Worm (Caenorhabditis elegans): ENCODE results near the gene F45E12.5.

F45E12.5 gene

ce11 chrII:7323317-7323716 lies 13.4 kb upstream of the F45E12.5 start:
- TF ChIP-seq ztf-23 (GFP tag; IDR thresholded peaks at IDR 0.05) (no peak), ztf-29 (GFP tag; IDR thresholded peaks at IDR 0.05) (no peak)

ce11 chrII:7319471-7319870 lies 9.6 kb upstream of the F45E12.5 start:
- TF ChIP-seq med-1 (GFP tag; optimal IDR thresholded peaks at IDR 0.05; ENCODE audit: insufficient read depth) (no peak), ref-1 (GFP tag; conservative IDR thresholded peaks at IDR 0.05) (no peak), klf-2 (GFP tag; conservative IDR thresholded peaks at IDR 0.05) (no peak), ztf-23 (GFP tag; IDR thresholded peaks at IDR 0.05) (no peak), ztf-29 (GFP tag; IDR thresholded peaks at IDR 0.05) (no peak), tab-1 (GFP tag; IDR thresholded peaks at IDR 0.05) (no peak), cog-1 (tag; optimal IDR thresholded peaks at IDR 0.05) (no peak), T22C8.4 (GFP tag; IDR thresholded peaks at IDR 0.05) (no peak), flt-1 (GFP tag; IDR thresholded peaks at IDR 0.05) (no peak)

ce11 chrII:7317468-7317867 lies 7.6 kb upstream of the F45E12.5 start, which contains the start of gene F21D12.2:
Gene F21D12.2, plus strand, starts transcription at chrII:7317768.
- TF ChIP-seq ztf-23 (GFP tag; IDR thresholded peaks at IDR 0.05) (no peak), tab-1 (GFP tag; IDR thresholded peaks at IDR 0.05) (no peak), klf-2 (GFP tag; conservative IDR thresholded peaks at IDR 0.05) (no peak), T22C8.4 (GFP tag; IDR thresholded peaks at IDR 0.05) (no peak), ref-1 (GFP tag; conservative IDR thresholded peaks at IDR 0.05) (no peak), ztf-29 (GFP tag; IDR thresholded peaks at IDR 0.05) (no peak), cog-1 (tag; optimal IDR thresholded peaks at IDR 0.05) (no peak)

ce11 chrII:7314083-7314482 lies 4.2 kb upstream of the F45E12.5 start, which contains the start of gene F45E12.6:
Gene F45E12.6, minus strand, starts transcription at chrII:7314183.
- TF ChIP-seq tab-1 (GFP tag; IDR thresholded peaks at IDR 0.05) (no peak), T22C8.4 (GFP tag; IDR thresholded peaks at IDR 0.05) (no peak), flt-1 (GFP tag; IDR thresholded peaks at IDR 0.05) (no peak), ztf-23 (GFP tag; IDR thresholded peaks at IDR 0.05) (no peak), med-1 (GFP tag; optimal IDR thresholded peaks at IDR 0.05; ENCODE audit: insufficient read depth) (no peak), ztf-29 (GFP tag; IDR thresholded peaks at IDR 0.05) (no peak), klf-2 (GFP tag; conservative IDR thresholded peaks at IDR 0.05) (no peak), ref-1 (GFP tag; conservative IDR thresholded peaks at IDR 0.05) (no peak), cog-1 (tag; optimal IDR thresholded peaks at IDR 0.05) (no peak)

ce11 chrII:7305558-7305957 lies 4.4 kb downstream of the F45E12.5 start, which contains the start of gene brf-1:
Gene brf-1, plus strand, starts transcription at chrII:7305858.
- TF ChIP-seq tab-1 (GFP tag; IDR thresholded peaks at IDR 0.05) (no peak), ztf-23 (GFP tag; IDR thresholded peaks at IDR 0.05) (no peak), klf-2 (GFP tag; conservative IDR thresholded peaks at IDR 0.05) (no peak), cog-1 (tag; optimal IDR thresholded peaks at IDR 0.05) (no peak), ref-1 (GFP tag; conservative IDR thresholded peaks at IDR 0.05) (no peak), med-1 (GFP tag; optimal IDR thresholded peaks at IDR 0.05; ENCODE audit: insufficient read depth) (no peak), T22C8.4 (GFP tag; IDR thresholded peaks at IDR 0.05) (no peak), flt-1 (GFP tag; IDR thresholded peaks at IDR 0.05) (no peak), ztf-29 (GFP tag; IDR thresholded peaks at IDR 0.05) (no peak)

- TF ChIP-seq klf-2 (GFP tag; conservative IDR thresholded peaks at IDR 0.05) (no peak), ztf-29 (GFP tag; IDR thresholded peaks at IDR 0.05) (no peak), med-1 (GFP tag; optimal IDR thresholded peaks at IDR 0.05; ENCODE audit: insufficient read depth) (no peak)
Measured at ce11 chrII:7301670-7302151, 8.2 kb downstream of the F45E12.5 start, which contains the start of gene cul-4. Gene cul-4, plus strand, starts transcription at chrII:7302101.

ce11 chrII:7299042-7299441 lies 10.9 kb downstream of the F45E12.5 start, which contains the start of gene C30G12.1:
Gene C30G12.1, plus strand, starts transcription at chrII:7299342.
- TF ChIP-seq ref-1 (GFP tag; conservative IDR thresholded peaks at IDR 0.05), result no peak
- TF ChIP-seq ztf-29 (GFP tag; IDR thresholded peaks at IDR 0.05), result no peak
- no peak for TF ChIP-seq tab-1 (GFP tag; IDR thresholded peaks at IDR 0.05)
- no peak for TF ChIP-seq klf-2 (GFP tag; conservative IDR thresholded peaks at IDR 0.05)
- TF ChIP-seq flt-1 (GFP tag; IDR thresholded peaks at IDR 0.05), result no peak
- TF ChIP-seq ztf-23 (GFP tag; IDR thresholded peaks at IDR 0.05), result no peak
- no peak for TF ChIP-seq med-1 (GFP tag; optimal IDR thresholded peaks at IDR 0.05; ENCODE audit: insufficient read depth)
- TF ChIP-seq T22C8.4 (GFP tag; IDR thresholded peaks at IDR 0.05), result no peak

- TF ChIP-seq klf-2 (GFP tag; conservative IDR thresholded peaks at IDR 0.05), result no peak
Measured at ce11 chrII:7298197-7298682, 11.7 kb downstream of the F45E12.5 start, which contains the start of gene puf-8. Gene puf-8, minus strand, starts transcription at chrII:7298247.

- TF ChIP-seq ztf-29 (GFP tag; IDR thresholded peaks at IDR 0.05) (no peak), ztf-23 (GFP tag; IDR thresholded peaks at IDR 0.05) (no peak), flt-1 (GFP tag; IDR thresholded peaks at IDR 0.05) (no peak), ref-1 (GFP tag; conservative IDR thresholded peaks at IDR 0.05) (no peak), med-1 (GFP tag; optimal IDR thresholded peaks at IDR 0.05; ENCODE audit: insufficient read depth) (no peak), klf-2 (GFP tag; conservative IDR thresholded peaks at IDR 0.05) (no peak), cog-1 (tag; optimal IDR thresholded peaks at IDR 0.05) (no peak), T22C8.4 (GFP tag; IDR thresholded peaks at IDR 0.05) (no peak), tab-1 (GFP tag; IDR thresholded peaks at IDR 0.05) (no peak)
Measured at ce11 chrII:7295917-7296316, 14.0 kb downstream of the F45E12.5 start, which contains the start of gene C30G12.6. Gene C30G12.6, minus strand, starts transcription at chrII:7296017.

ce11 chrII:7289923-7290476 lies 19.9 kb downstream of the F45E12.5 start, which contains the start of gene C30G12.2:
Gene C30G12.2, plus strand, starts transcription at chrII:7290426.
- no peak for TF ChIP-seq flt-1 (GFP tag; IDR thresholded peaks at IDR 0.05)
- no peak for TF ChIP-seq tab-1 (GFP tag; IDR thresholded peaks at IDR 0.05)
- no peak for TF ChIP-seq cog-1 (tag; optimal IDR thresholded peaks at IDR 0.05)

All from whole organism, midembryonic.